Fruit fly (Drosophila melanogaster) whole organism, pupa: ENCODE measurements around the gene CG42489.

Experiments used
- CG12605 ChIP-seq: fragments of 200-800 bp; sonication (Bioruptor generic); IDR thresholded peaks from 2 replicates; pipeline ENCODE4 v1.3.6; 2022; ENCODE audit warnings: missing biosample characterization, missing genetic modification characterization
- CG13204 ChIP-seq: fragments of 200-800 bp; sonication (Bioruptor generic); optimal IDR thresholded peaks from 2 replicates; lab custom pipeline; 2018; ENCODE audit warnings: missing biosample characterization, mild to moderate bottlenecking, missing genetic modification characterization, moderate library complexity
- Pif1B ChIP-seq: fragments of 200-800 bp; sonication (Bioruptor generic); optimal IDR thresholded peaks from 3 replicates; lab custom pipeline; 2016; ENCODE audit warnings: missing biosample characterization, missing genetic modification characterization

- TF ChIP-seq CG13204 (no peak), Pif1B (GFP tag; lab: Kevin White, UChicago) (no peak), CG12605 (GFP tag; lab: Robert Waterston, UW) (no peak; the same call in 1 of the 2 replicates)
Measured at dm6 chr3R:8697772-8698259, 43.2 kb upstream of the CG42489 start, which contains the start of gene hb.
